Worm (Caenorhabditis elegans) whole organism, dauer: ENCODE results near the gene F42A9.17.

Source experiments
- unc-62 ChIP-seq: sonication (generic microtip); optimal IDR thresholded peaks from 2 replicates; lab custom pipeline; 2017; ENCODE audit warnings: missing biosample characterization, missing genetic modification reagents, missing genetic modification characterization

F42A9.17 gene

ce11 chrIV:8611886-8612542 lies at the start of gene F42A9.17, which contains the start of gene cyp-33E2:
Gene F42A9.17, minus strand, starts transcription at chrIV:8611936.
Gene cyp-33E2, plus strand, starts transcription at chrIV:8612334.
- TF ChIP-seq unc-62 (GFP tag; lab: Kevin White, UChicago), result no peak

- no peak for TF ChIP-seq unc-62 (GFP tag; lab: Kevin White, UChicago)
Observed at ce11 chrIV:8658122-8658521, 46.4 kb upstream of the F42A9.17 start, which contains the start of gene C49C8.6. Gene C49C8.6, minus strand, starts transcription at chrIV:8658222.

DNA sequence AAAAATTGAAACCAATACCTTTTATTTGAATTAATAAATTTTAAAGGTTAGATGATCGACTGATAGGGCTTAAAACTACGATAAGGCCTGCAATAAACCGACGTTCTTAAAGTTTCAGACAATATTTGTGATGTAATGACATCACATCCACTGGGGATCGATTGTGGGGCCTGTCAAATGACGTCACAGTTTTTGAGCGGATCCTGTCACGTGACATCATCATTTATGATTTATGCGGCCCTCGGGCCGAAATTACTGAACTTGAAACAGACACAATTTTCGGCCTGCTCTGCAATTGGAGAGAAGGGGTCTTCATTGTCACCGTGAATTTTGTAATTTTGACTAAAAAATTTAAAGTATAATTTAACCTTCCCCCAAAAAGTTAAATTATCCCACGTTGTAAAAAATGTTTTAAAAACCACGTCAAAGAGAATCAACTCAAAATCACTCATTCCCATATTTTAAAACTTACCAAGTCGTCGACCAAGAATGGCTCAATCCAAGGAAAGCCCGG lies 42.4 kb upstream of the F42A9.17 start, which contains the start of gene C49C8.1:
Gene C49C8.1, plus strand, starts transcription at position 464 of the 514 bp plus-strand sequence.
- TF ChIP-seq unc-62 (GFP tag; lab: Kevin White, UChicago), result no peak

ce11 chrIV:8653592-8653991 lies 41.9 kb upstream of the F42A9.17 start, which contains the start of gene C49C8.5:
Gene C49C8.5, minus strand, starts transcription at chrIV:8653664.
- no peak for TF ChIP-seq unc-62 (GFP tag; lab: Kevin White, UChicago)

- no peak for TF ChIP-seq unc-62 (GFP tag; lab: Kevin White, UChicago)
Observed at ce11 chrIV:8651835-8652234, 40.1 kb upstream of the F42A9.17 start, which contains the start of gene C49C8.8. Gene C49C8.8, plus strand, starts transcription at chrIV:8652135.

ce11 chrIV:8650696-8651095 lies 39.0 kb upstream of the F42A9.17 start, which contains the start of gene C49C8.2:
Gene C49C8.2, plus strand, starts transcription at chrIV:8651088.
- no peak for TF ChIP-seq unc-62 (GFP tag; lab: Kevin White, UChicago)

ce11 chrIV:8648502-8648901 lies 36.8 kb upstream of the F42A9.17 start, which contains the start of gene cyp-33E1:
Gene cyp-33E1, minus strand, starts transcription at chrIV:8648602.
- no peak for TF ChIP-seq unc-62 (GFP tag; lab: Kevin White, UChicago)

- TF ChIP-seq unc-62 (GFP tag; lab: Kevin White, UChicago), result no peak
Observed at ce11 chrIV:8644432-8644831, 32.7 kb upstream of the F42A9.17 start, which contains the start of gene C49C8.3. Gene C49C8.3, plus strand, starts transcription at chrIV:8644732.

ce11 chrIV:8638761-8639160 lies 27.0 kb upstream of the F42A9.17 start, which contains the start of gene F42A9.9:
Gene F42A9.9, minus strand, starts transcription at chrIV:8638861.
- no peak for TF ChIP-seq unc-62 (GFP tag; lab: Kevin White, UChicago)

DNA sequence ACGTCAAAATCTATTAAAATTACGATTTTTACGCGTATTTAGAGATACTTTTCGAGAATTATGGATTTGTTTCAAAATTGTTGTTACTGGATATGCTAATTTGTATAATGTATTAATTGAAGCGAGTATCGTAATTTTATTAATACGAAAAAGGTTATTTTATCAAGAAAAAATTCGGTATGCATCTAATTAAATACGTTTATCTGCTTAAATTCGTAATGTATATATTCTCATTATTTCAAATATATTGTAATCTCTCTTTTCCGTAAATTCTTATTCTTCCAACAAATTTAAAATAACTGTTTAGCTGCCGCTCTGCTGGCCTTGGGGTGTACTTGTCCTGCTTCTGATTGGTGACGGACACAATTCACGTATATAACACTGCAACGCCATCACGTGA lies 19.3 kb upstream of the F42A9.17 start, which contains the start of gene dgk-4:
Gene dgk-4, plus strand, starts transcription at position 301 of the 400 bp plus-strand sequence.
- no peak for TF ChIP-seq unc-62 (GFP tag; lab: Kevin White, UChicago)

ce11 chrIV:8630243-8630642 lies 18.5 kb upstream of the F42A9.17 start:
- no peak for TF ChIP-seq unc-62 (GFP tag; lab: Kevin White, UChicago)

DNA sequence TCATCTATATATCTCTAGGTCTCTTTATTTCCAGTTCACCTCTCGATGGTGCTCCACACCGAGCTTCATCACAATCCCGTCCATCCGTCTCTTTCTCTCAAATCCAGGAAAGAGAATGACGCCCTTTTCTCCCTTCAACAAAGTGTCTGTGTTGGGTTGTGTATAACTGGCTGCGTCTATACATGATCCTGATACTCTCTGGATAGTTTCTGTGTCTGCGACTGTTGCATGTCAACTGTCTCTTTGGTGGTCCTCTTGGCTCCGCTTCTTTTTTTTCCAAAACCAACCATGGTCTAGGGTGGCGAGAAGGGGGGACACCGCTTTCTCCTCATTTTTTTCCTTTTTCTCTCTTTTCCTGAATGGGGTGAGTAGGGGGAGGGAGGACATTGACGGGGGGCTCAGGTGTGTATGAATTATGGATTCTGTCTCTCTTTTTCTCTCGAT lies 17.9 kb upstream of the F42A9.17 start:
- no peak for TF ChIP-seq unc-62 (GFP tag; lab: Kevin White, UChicago)

- no peak for TF ChIP-seq unc-62 (GFP tag; lab: Kevin White, UChicago)
Observed at ce11 chrIV:8628262-8628661, 16.5 kb upstream of the F42A9.17 start.

DNA sequence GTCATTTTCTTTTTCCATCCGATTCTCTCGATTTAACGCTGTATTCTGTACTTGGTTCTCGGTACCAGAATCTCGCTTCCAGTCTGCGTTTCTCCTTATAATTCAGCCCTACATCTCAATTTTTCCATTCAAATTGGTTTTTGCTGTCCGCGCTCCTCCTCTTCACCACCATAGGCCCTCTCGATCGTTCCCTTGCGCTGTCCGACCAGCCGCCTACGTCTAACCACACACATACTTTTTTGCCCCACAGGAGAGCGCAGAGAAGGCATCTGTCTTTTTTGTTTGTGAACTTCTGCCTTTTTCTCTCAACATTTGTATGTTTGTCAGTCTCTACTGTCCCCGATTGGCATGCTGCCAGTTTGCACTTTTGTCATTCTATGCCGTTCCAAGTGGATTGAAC lies 15.6 kb upstream of the F42A9.17 start, which contains the start of gene F42A9.11:
Gene F42A9.11, plus strand, starts transcription at position 310 of the 400 bp plus-strand sequence.
- TF ChIP-seq unc-62 (GFP tag; lab: Kevin White, UChicago), result no peak

ce11 chrIV:8626294-8626693 lies 14.6 kb upstream of the F42A9.17 start:
- no peak for TF ChIP-seq unc-62 (GFP tag; lab: Kevin White, UChicago)

DNA sequence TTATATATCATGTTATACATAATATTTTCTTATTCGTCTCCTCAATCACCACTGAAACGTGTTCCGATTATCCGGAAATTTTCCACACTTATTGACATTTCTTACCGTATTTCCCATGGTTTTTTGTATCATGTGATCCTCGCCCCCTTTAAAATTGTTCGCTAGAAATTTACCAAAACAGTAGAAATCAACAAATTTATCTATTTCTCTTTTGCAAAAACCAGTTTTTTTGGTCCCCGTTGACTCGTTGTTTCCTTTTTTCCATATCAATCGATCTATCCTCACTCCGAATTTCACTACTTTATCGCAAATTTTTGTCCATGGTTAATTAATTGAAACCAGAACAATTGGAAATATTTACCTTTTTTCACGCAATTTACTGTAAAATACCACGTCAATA lies 14.0 kb upstream of the F42A9.17 start:
- TF ChIP-seq unc-62 (GFP tag; lab: Kevin White, UChicago), result no peak
